Fruit fly (Drosophila melanogaster) whole organism, prepupa: ENCODE data around the gene Argp.

Source experiments
- CG11762 ChIP-seq: fragments of 200-800 bp; sonication (Bioruptor generic); optimal IDR thresholded peaks from 3 replicates; lab custom pipeline; 2016; ENCODE audit warnings: missing biosample characterization, missing genetic modification characterization; ENCODE audit not compliant: insufficient read depth
- CG15336 ChIP-seq: fragments of 200-800 bp; sonication (Bioruptor generic); IDR thresholded peaks from 2 replicates; pipeline ENCODE4 v1.3.6; 2022; ENCODE audit warnings: missing biosample characterization, missing genetic modification characterization
- CG32006 ChIP-seq: fragments of 200-800 bp; sonication (Bioruptor generic); optimal IDR thresholded peaks from 3 replicates; lab custom pipeline; 2017; ENCODE audit warnings: missing biosample characterization, mild to moderate bottlenecking, missing genetic modification characterization
- CG4318 ChIP-seq: fragments of 200-800 bp; sonication (Bioruptor generic); optimal IDR thresholded peaks from 3 replicates; lab custom pipeline; 2017; ENCODE audit warnings: missing biosample characterization, mild to moderate bottlenecking, missing genetic modification characterization
- CG6276 ChIP-seq: fragments of 200-800 bp; sonication (Bioruptor generic); optimal IDR thresholded peaks from 2 replicates; lab custom pipeline; 2017; ENCODE audit warnings: missing biosample characterization, mild to moderate bottlenecking, missing genetic modification characterization
- CG6808 ChIP-seq: fragments of 200-800 bp; sonication (Bioruptor generic); optimal IDR thresholded peaks from 3 replicates; lab custom pipeline; 2017; ENCODE audit warnings: missing biosample characterization, missing genetic modification characterization, mild to moderate bottlenecking, moderate library complexity, missing genetic modification reagents
- CG7368 ChIP-seq: fragments of 200-800 bp; sonication (Bioruptor generic); optimal IDR thresholded peaks from 3 replicates; lab custom pipeline; 2016; ENCODE audit warnings: missing biosample characterization, missing genetic modification characterization
- Ets21C ChIP-seq: fragments of 200-800 bp; sonication (Bioruptor generic); optimal IDR thresholded peaks from 3 replicates; lab custom pipeline; 2016; ENCODE audit warnings: missing biosample characterization, missing genetic modification characterization
- Gug ChIP-seq: fragments of 200-800 bp; sonication (Bioruptor generic); IDR thresholded peaks from 2 replicates; pipeline ENCODE4 v1.3.6; 2022; ENCODE audit warnings: missing biosample characterization, missing genetic modification characterization
- Hr39 ChIP-seq: fragments of 200-800 bp; sonication (Bioruptor generic); optimal IDR thresholded peaks from 2 replicates; lab custom pipeline; 2016; ENCODE audit warnings: missing biosample characterization, missing genetic modification characterization
- Met ChIP-seq: fragments of 200-800 bp; sonication (Bioruptor generic); optimal IDR thresholded peaks from 3 replicates; lab custom pipeline; 2016; ENCODE audit warnings: missing biosample characterization, missing genetic modification characterization
- OdsH ChIP-seq: fragments of 200-800 bp; sonication (Bioruptor generic); optimal IDR thresholded peaks from 3 replicates; lab custom pipeline; 2016; ENCODE audit warnings: missing biosample characterization, missing genetic modification characterization
- Smox ChIP-seq: fragments of 200-800 bp; sonication (Bioruptor generic); optimal IDR thresholded peaks from 3 replicates; lab custom pipeline; 2016; ENCODE audit warnings: missing biosample characterization, missing genetic modification characterization
- esn ChIP-seq: fragments of 200-800 bp; sonication (Bioruptor generic); optimal IDR thresholded peaks from 2 replicates; lab custom pipeline; 2016; ENCODE audit warnings: missing biosample characterization, mild to moderate bottlenecking, missing genetic modification characterization, moderate library complexity
- fd85E ChIP-seq: fragments of 200-800 bp; sonication (Bioruptor generic); optimal IDR thresholded peaks from 3 replicates; lab custom pipeline; 2016; ENCODE audit warnings: missing biosample characterization, missing genetic modification characterization
- svp ChIP-seq: fragments of 200-800 bp; sonication (Bioruptor generic); peaks from one replicate; lab custom pipeline; 2016; ENCODE audit warnings: missing biosample characterization, missing genetic modification characterization

Argp gene

dm6 chr3R:13659865-13660738, 49.6 kb downstream of the Argp start, which contains the start of gene Hrb87F (continued):
- no peak for TF ChIP-seq Hr39 (GFP tag; lab: Kevin White, UChicago)
- no peak for TF ChIP-seq svp (GFP tag; lab: Kevin White, UChicago)
- peak; percentile 55 for TF ChIP-seq CG6808 (GFP tag; lab: Kevin White, UChicago)
- TF ChIP-seq fd85E (GFP tag; lab: Kevin White, UChicago), result no peak
- no peak for TF ChIP-seq OdsH
- no peak for TF ChIP-seq CG7368 (GFP tag; lab: Kevin White, UChicago)
- TF ChIP-seq esn (GFP tag; lab: Kevin White, UChicago), result no peak
- TF ChIP-seq Ets21C (GFP tag; lab: Kevin White, UChicago), result no peak
- no peak for TF ChIP-seq Met (GFP tag; lab: Kevin White, UChicago)
- no peak for TF ChIP-seq CG11762
- no peak for TF ChIP-seq Gug (GFP tag; lab: Robert Waterston, UW)
- TF ChIP-seq CG6276 (GFP tag; lab: Kevin White, UChicago), result no peak
- no peak for TF ChIP-seq CG4318 (GFP tag; lab: Kevin White, UChicago)
- no peak for TF ChIP-seq CG15336 (GFP tag; lab: Robert Waterston, UW)
- TF ChIP-seq Smox (GFP tag; lab: Kevin White, UChicago), result no peak
- no peak for TF ChIP-seq CG32006 (GFP tag; lab: Kevin White, UChicago)
- TF ChIP-seq, all 60 proteins: peak for 10
